Worm (Caenorhabditis elegans) whole organism, early embryonic: ENCODE measurements around the gene rgs-4.

ENCODE experiments used
- ama-1 ChIP-seq: fragments of 150-350 bp; optimal IDR thresholded peaks from 2 replicates; lab custom pipeline; 2014
- tbx-37 ChIP-seq: fragments of 200-800 bp; sonication (Bioruptor generic); conservative IDR thresholded peaks from 2 replicates; pipeline ENCODE4 v1.3.6; 2022; ENCODE audit warnings: missing genetic modification reagents, missing genetic modification characterization, missing compliant biosample characterization

- TF ChIP-seq tbx-37 (no peak), ama-1 (lab: Kevin White, UChicago) (no peak)
These were observed 37.0 kb upstream of the rgs-4 start, which contains the start of gene nspe-3 for ce11 chrII:12617586-12617985.
